Worm (Caenorhabditis elegans) whole organism, L4/young adult: ENCODE measurements around the gene srh-252.

Experiments used
- W03F9.2 ChIP-seq: fragments of 150-350 bp; optimal IDR thresholded peaks from 2 replicates; lab custom pipeline; 2014; ENCODE audit warnings: missing biosample characterization, missing genetic modification characterization
- dao-5 ChIP-seq: sonication (generic microtip); optimal IDR thresholded peaks from 2 replicates; lab custom pipeline; 2016; ENCODE audit warnings: missing genotype, missing genetic modification characterization, moderate library complexity, missing compliant biosample characterization
- him-1 ChIP-seq: sonication (generic microtip); optimal IDR thresholded peaks from 2 replicates; lab custom pipeline; 2016; ENCODE audit warnings: missing genotype, missing genetic modification reagents, missing genetic modification characterization, missing compliant biosample characterization

srh-252 gene

ce11 chrV:17201847-17202246 is 21.4 kb downstream of the srh-252 start, which contains the start of gene Y68A4A.10:
Gene Y68A4A.10, plus strand, starts transcription at chrV:17202147.
- TF ChIP-seq dao-5 (tag; lab: Kevin White, UChicago) (no peak), W03F9.2 (tag; lab: Kevin White, UChicago) (no peak), him-1 (tag; lab: Kevin White, UChicago) (no peak)

ce11 chrV:17198926-17199325 is 24.3 kb downstream of the srh-252 start, which contains the start of gene srz-96:
Gene srz-96, plus strand, starts transcription at chrV:17199226.
- TF ChIP-seq W03F9.2 (tag; lab: Kevin White, UChicago) (no peak), dao-5 (tag; lab: Kevin White, UChicago) (no peak), him-1 (tag; lab: Kevin White, UChicago) (no peak)

- TF ChIP-seq him-1 (tag; lab: Kevin White, UChicago) (no peak), dao-5 (tag; lab: Kevin White, UChicago) (no peak), W03F9.2 (tag; lab: Kevin White, UChicago) (no peak)
Observed at ce11 chrV:17192238-17192637, 31.0 kb downstream of the srh-252 start, which contains the start of gene srz-47. Gene srz-47, minus strand, starts transcription at chrV:17192338.

- TF ChIP-seq him-1 (tag; lab: Kevin White, UChicago) (no peak), dao-5 (tag; lab: Kevin White, UChicago) (no peak), W03F9.2 (tag; lab: Kevin White, UChicago) (no peak)
Observed at ce11 chrV:17190399-17190798, 32.8 kb downstream of the srh-252 start, which contains the start of gene str-199. Gene str-199, minus strand, starts transcription at chrV:17190499.

- no peak for TF ChIP-seq W03F9.2 (tag; lab: Kevin White, UChicago)
- no peak for TF ChIP-seq dao-5 (tag; lab: Kevin White, UChicago)
- TF ChIP-seq him-1 (tag; lab: Kevin White, UChicago), result no peak
Observed at ce11 chrV:17182045-17182444, 41.2 kb downstream of the srh-252 start, which contains the start of gene srh-159. Gene srh-159, plus strand, starts transcription at chrV:17182345.

ce11 chrV:17178457-17178856 is 44.7 kb downstream of the srh-252 start, which contains the start of gene srh-174:
Gene srh-174, plus strand, starts transcription at chrV:17178757.
- no peak for TF ChIP-seq him-1 (tag; lab: Kevin White, UChicago)
- TF ChIP-seq W03F9.2 (tag; lab: Kevin White, UChicago), result no peak
- no peak for TF ChIP-seq dao-5 (tag; lab: Kevin White, UChicago)

- TF ChIP-seq him-1 (tag; lab: Kevin White, UChicago), result no peak
- TF ChIP-seq dao-5 (tag; lab: Kevin White, UChicago), result no peak
- TF ChIP-seq W03F9.2 (tag; lab: Kevin White, UChicago), result no peak
Observed at ce11 chrV:17177967-17178366, 45.2 kb downstream of the srh-252 start, which contains the start of gene srsx-1. Gene srsx-1, minus strand, starts transcription at chrV:17178067.

- TF ChIP-seq dao-5 (tag; lab: Kevin White, UChicago) (no peak), W03F9.2 (tag; lab: Kevin White, UChicago) (no peak)
Observed at ce11 chrV:17173738-17174137, 49.5 kb downstream of the srh-252 start, which contains the start of gene srbc-25. Gene srbc-25, plus strand, starts transcription at chrV:17174038.
